Worm (Caenorhabditis elegans): ENCODE measurements around the gene K09A11.1.
A peak's percentile ranks its signal among the peaks of the same experiment; 100 is the strongest.

K09A11.1 gene

ce11 chrX:13264550-13264949 lies 2.3 kb downstream of the K09A11.1 start (continued):
- no peak for TF ChIP-seq lin-39 (tag; optimal IDR thresholded peaks at IDR 0.05)
- TF ChIP-seq lir-3 (tag; optimal IDR thresholded peaks at IDR 0.05) = peak; percentile 70
- TF ChIP-seq set-16 (GFP tag; IDR thresholded peaks at IDR 0.05) = no peak
- peak; percentile 90 for TF ChIP-seq madf-9 (GFP tag; conservative IDR thresholded peaks at IDR 0.05)
- peak; percentile 62; the same call in 1 of the 2 replicates for TF ChIP-seq Y105C5A.15 (GFP tag; IDR thresholded peaks at IDR 0.05)
- TF ChIP-seq fkh-10 (GFP tag; optimal IDR thresholded peaks at IDR 0.05) = peak; percentile 63
- peak; percentile 15 for TF ChIP-seq spr-3 (GFP tag; optimal IDR thresholded peaks at IDR 0.05)
- peak; percentile 39 for TF ChIP-seq F49E8.2 (tag; optimal IDR thresholded peaks at IDR 0.05; ENCODE audit: borderline replicate concordance)
- peak; percentile 61 for TF ChIP-seq duxl-1 (tag; optimal IDR thresholded peaks at IDR 0.05; ENCODE audit: poor library complexity)
- TF ChIP-seq arid-1 (GFP tag; conservative IDR thresholded peaks at IDR 0.05) = peak; percentile 93
- TF ChIP-seq ces-1 (GFP tag; optimal IDR thresholded peaks at IDR 0.05) = no peak
- peak; percentile 44; the same call in 1 of the 2 replicates for TF ChIP-seq ceh-44 (GFP tag; IDR thresholded peaks at IDR 0.05)
- TF ChIP-seq lim-7 (GFP tag; IDR thresholded peaks at IDR 0.05) = peak; percentile 94
- TF ChIP-seq dmd-9 (GFP tag; IDR thresholded peaks at IDR 0.05) = peak; percentile 77; the same call in 1 of the 2 replicates
- peak; percentile 70 for TF ChIP-seq dve-1 (tag; optimal IDR thresholded peaks at IDR 0.05; ENCODE audit: insufficient read depth)
- no peak for TF ChIP-seq pqm-1 (tag; optimal IDR thresholded peaks at IDR 0.05)
- peak; percentile 89 for TF ChIP-seq snpc-1.2 (GFP tag; IDR thresholded peaks at IDR 0.05)
- TF ChIP-seq nhr-48 (tag; optimal IDR thresholded peaks at IDR 0.05) = peak; percentile 71
- peak; percentile 83 for TF ChIP-seq mdt-29 (GFP tag; IDR thresholded peaks at IDR 0.05)
- peak; percentile 82 for TF ChIP-seq ctbp-1 (GFP tag; IDR thresholded peaks at IDR 0.05)
- peak; percentile 94 for TF ChIP-seq F26F4.8 (GFP tag; conservative IDR thresholded peaks at IDR 0.05)
- TF ChIP-seq nhr-111 (GFP tag; optimal IDR thresholded peaks at IDR 0.05) = peak; percentile 61
- TF ChIP-seq vab-7 (GFP tag; IDR thresholded peaks at IDR 0.05) = peak; percentile 93
- TF ChIP-seq tra-1 (GFP tag; IDR thresholded peaks at IDR 0.05) = peak; percentile 67; the same call in 1 of the 2 replicates
- TF ChIP-seq sdz-12 (GFP tag; optimal IDR thresholded peaks at IDR 0.05) = peak; percentile 49
- peak; percentile 95 for TF ChIP-seq egl-43 (GFP tag; IDR thresholded peaks at IDR 0.05)
- no peak for TF ChIP-seq mep-1 (tag; optimal IDR thresholded peaks at IDR 0.05)
- peak; percentile 59 to 81 for TF ChIP-seq daf-16 (GFP tag; optimal IDR thresholded peaks at IDR 0.05)
- TF ChIP-seq daf-16 (tag; optimal IDR thresholded peaks at IDR 0.05) = peak; percentile 44
- peak; percentile 46 for TF ChIP-seq nhr-28 (tag; optimal IDR thresholded peaks at IDR 0.05)
- TF ChIP-seq daf-19 (GFP tag; conservative IDR thresholded peaks at IDR 0.05) = 0 out of 2 replicates have a peak, but pooled peaks have one; percentile 31
- TF ChIP-seq F44E2.7 (GFP tag; IDR thresholded peaks at IDR 0.05) = peak; percentile 91
- TF ChIP-seq zfp-3 (GFP tag; conservative IDR thresholded peaks at IDR 0.05) = peak; percentile 65; the same call in 1 of the 2 replicates
- peak; percentile 33 to 51 for TF ChIP-seq hif-1 (tag; optimal IDR thresholded peaks at IDR 0.05)

DNA sequence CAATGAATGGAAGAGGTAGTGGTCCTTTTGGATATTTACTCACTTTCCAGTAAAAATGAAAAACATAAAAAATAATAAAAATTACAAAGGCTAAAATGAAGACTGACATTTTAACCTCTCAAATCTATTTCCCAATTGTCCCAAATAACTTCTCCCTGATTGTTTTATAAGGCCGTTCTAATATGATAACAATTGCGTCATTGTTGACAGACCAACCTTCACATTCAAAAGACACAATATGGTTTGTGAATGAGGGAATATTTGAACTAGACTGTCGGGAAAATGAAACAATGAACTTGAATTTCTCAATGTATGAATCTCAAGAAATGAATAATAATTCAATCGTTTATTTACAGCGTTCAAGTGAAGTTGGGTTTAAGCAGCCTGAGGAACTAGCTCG lies 4.9 kb downstream of the K09A11.1 start, which contains the start of gene cyp-14A1:
TSS of gene cyp-14A1 (minus strand) at position 126 of the 400 bp plus-strand sequence.
- TF ChIP-seq egl-27 (tag; optimal IDR thresholded peaks at IDR 0.05) (no peak), daf-16 (GFP tag; optimal IDR thresholded peaks at IDR 0.05) (no peak), daf-16 (tag; optimal IDR thresholded peaks at IDR 0.05) (peak; percentile 39), fos-1 (tag; optimal IDR thresholded peaks at IDR 0.05) (no peak), snpc-4 (tag; optimal IDR thresholded peaks at IDR 0.05) (no peak), lin-13 (GFP tag; optimal IDR thresholded peaks at IDR 0.05) (no peak), dve-1 (tag; optimal IDR thresholded peaks at IDR 0.05; ENCODE audit: insufficient read depth) (peak; percentile 19), nhr-237 (tag; optimal IDR thresholded peaks at IDR 0.05) (no peak)
